1 worm cellular context compared by ENCODE assay signal in genomic region chrIII:4540604-4541003, ce11.
TF ChIP-seq lines count a peak whose summit lies in the region.

Gene ugt-62, minus strand, starts transcription at chrIII:4540623.

TF ChIP-seq in whole organism, L2 larva, 48 proteins besides CTCF, POLR2A, EP300 and RAD21 (continued from another document):
- TF ChIP-seq mbf-1 (tag; optimal IDR thresholded peaks at IDR 0.05; lab: Kevin White, UChicago) (no peak), gmeb-1 (tag; optimal IDR thresholded peaks at IDR 0.05; lab: Kevin White, UChicago) (no peak), aly-2 (tag; optimal IDR thresholded peaks at IDR 0.05; lab: Kevin White, UChicago) (no peak), sma-9 (GFP tag; optimal IDR thresholded peaks at IDR 0.05; lab: Kevin White, UChicago) (peak; percentile 40), sma-9 (tag; optimal IDR thresholded peaks at IDR 0.05; lab: Kevin White, UChicago) (no peak), skn-1 (tag; optimal IDR thresholded peaks at IDR 0.05; lab: Kevin White, UChicago) (no peak), nhr-77 (tag; optimal IDR thresholded peaks at IDR 0.05; lab: Kevin White, UChicago) (no peak), sem-4 (tag; optimal IDR thresholded peaks at IDR 0.05; lab: Kevin White, UChicago) (no peak), lin-13 (GFP tag; optimal IDR thresholded peaks at IDR 0.05; lab: Kevin White, UChicago) (no peak), unc-39 (tag; optimal IDR thresholded peaks at IDR 0.05; lab: Kevin White, UChicago) (no peak), nhr-10 (tag; optimal IDR thresholded peaks at IDR 0.05; lab: Kevin White, UChicago) (no peak), dmd-4 (tag; optimal IDR thresholded peaks at IDR 0.05; lab: Kevin White, UChicago) (no peak), ceh-82 (tag; optimal IDR thresholded peaks at IDR 0.05; lab: Kevin White, UChicago) (no peak), ztf-11 (tag; optimal IDR thresholded peaks at IDR 0.05; lab: Kevin White, UChicago) (no peak), nhr-129 (tag; optimal IDR thresholded peaks at IDR 0.05; lab: Kevin White, UChicago) (peak; percentile 38), nhr-25 (tag; optimal IDR thresholded peaks at IDR 0.05; lab: Kevin White, UChicago) (no peak)
